Worm (Caenorhabditis elegans): Measurements from ENCODE around the gene Y43E12A.2.

Y43E12A.2 gene

DNA sequence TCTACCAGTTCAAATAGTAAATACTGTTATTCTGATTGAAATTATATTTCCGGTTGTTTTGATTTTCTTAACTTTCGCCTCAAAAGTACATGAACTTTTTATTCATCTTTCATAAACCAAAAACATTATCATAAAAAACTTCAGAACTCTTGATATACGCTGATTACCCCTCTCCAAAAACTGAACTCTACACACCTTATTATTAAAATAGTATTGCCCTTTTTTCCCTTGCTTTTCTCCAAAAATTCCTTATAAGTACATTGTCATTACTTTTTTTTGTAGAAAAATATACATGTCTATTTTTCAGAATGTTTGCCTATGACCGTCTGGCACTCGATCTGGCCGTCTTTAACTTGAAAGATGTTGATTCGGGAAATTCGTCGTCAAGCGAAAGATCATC lies at the start of gene Y43E12A.2:
Gene Y43E12A.2, plus strand, starts transcription at position 301 of the 400 bp plus-strand sequence.
- TF ChIP-seq nhr-11 (tag; optimal IDR thresholded peaks at IDR 0.05) (no peak), unc-55 (GFP tag; optimal IDR thresholded peaks at IDR 0.05) (no peak), hlh-6 (tag; optimal IDR thresholded peaks at IDR 0.05) (no peak), pha-4 (tag; optimal IDR thresholded peaks at IDR 0.05) (no peak), npax-4 (tag; optimal IDR thresholded peaks at IDR 0.05) (no peak), odd-2 (tag; optimal IDR thresholded peaks at IDR 0.05) (no peak), rnt-1 (tag; optimal IDR thresholded peaks at IDR 0.05) (no peak), unc-3 (GFP tag; conservative IDR thresholded peaks at IDR 0.05) (no peak), unc-3 (tag; optimal IDR thresholded peaks at IDR 0.05) (no peak), che-1 (tag; optimal IDR thresholded peaks at IDR 0.05) (no peak), ceh-31 (tag; optimal IDR thresholded peaks at IDR 0.05) (no peak), fkh-10 (GFP tag; optimal IDR thresholded peaks at IDR 0.05) (no peak)

ce11 chrIV:10933062-10933552 lies 48.8 kb upstream of the Y43E12A.2 start, which contains the start of the genes dnc-1 and lsm-7:
dnc-1 (minus strand) TSS chrIV:10933203.
lsm-7 (plus strand) TSS chrIV:10933502.
- TF ChIP-seq odd-2 (tag; optimal IDR thresholded peaks at IDR 0.05), result no peak
- no peak for TF ChIP-seq ceh-6 (GFP tag; optimal IDR thresholded peaks at IDR 0.05)
- peak; percentile 37 for TF ChIP-seq elt-2 (tag; optimal IDR thresholded peaks at IDR 0.05)
- TF ChIP-seq ttx-3 (tag; optimal IDR thresholded peaks at IDR 0.05), result no peak
- no peak for TF ChIP-seq C08G9.2 (tag; optimal IDR thresholded peaks at IDR 0.05)
- TF ChIP-seq hlh-6 (tag; optimal IDR thresholded peaks at IDR 0.05), result no peak
- TF ChIP-seq C38D4.7 (GFP tag; optimal IDR thresholded peaks at IDR 0.05), result no peak
- no peak for TF ChIP-seq unc-3 (GFP tag; conservative IDR thresholded peaks at IDR 0.05)
- no peak for TF ChIP-seq unc-3 (tag; optimal IDR thresholded peaks at IDR 0.05)
- no peak for TF ChIP-seq Y22D7AL.16 (tag; optimal IDR thresholded peaks at IDR 0.05)
- TF ChIP-seq pag-3 (tag; optimal IDR thresholded peaks at IDR 0.05; ENCODE audit: borderline replicate concordance), result no peak
- no peak for TF ChIP-seq nhr-232 (tag; optimal IDR thresholded peaks at IDR 0.05)
- no peak for TF ChIP-seq hlh-13 (GFP tag; optimal IDR thresholded peaks at IDR 0.05)
- TF ChIP-seq ref-2 (tag; optimal IDR thresholded peaks at IDR 0.05), result no peak
- no peak for TF ChIP-seq pros-1 (tag; optimal IDR thresholded peaks at IDR 0.05)
- TF ChIP-seq tbx-2 (tag; optimal IDR thresholded peaks at IDR 0.05), result peak; percentile 35
- peak; percentile 20 for TF ChIP-seq ceh-31 (tag; optimal IDR thresholded peaks at IDR 0.05)
- TF ChIP-seq unc-42 (tag; optimal IDR thresholded peaks at IDR 0.05), result peak; percentile 8
- no peak for TF ChIP-seq eyg-1 (tag; optimal IDR thresholded peaks at IDR 0.05)
- no peak for TF ChIP-seq hlh-15 (tag; optimal IDR thresholded peaks at IDR 0.05)
- TF ChIP-seq pax-1 (tag; optimal IDR thresholded peaks at IDR 0.05), result no peak
- no peak for TF ChIP-seq ceh-19 (GFP tag; optimal IDR thresholded peaks at IDR 0.05)
- peak; percentile 11 for TF ChIP-seq T23F11.4 (GFP tag; optimal IDR thresholded peaks at IDR 0.05)
- TF ChIP-seq zip-5 (tag; optimal IDR thresholded peaks at IDR 0.05), result no peak
- TF ChIP-seq che-1 (tag; optimal IDR thresholded peaks at IDR 0.05), result no peak
- TF ChIP-seq mec-3 (tag; optimal IDR thresholded peaks at IDR 0.05; ENCODE audit: borderline replicate concordance), result no peak
- no peak for TF ChIP-seq K02D7.2 (tag; optimal IDR thresholded peaks at IDR 0.05)
- TF ChIP-seq ceh-9 (tag; optimal IDR thresholded peaks at IDR 0.05), result no peak
- TF ChIP-seq pat-9 (tag; optimal IDR thresholded peaks at IDR 0.05), result no peak
- TF ChIP-seq ceh-48 (tag; optimal IDR thresholded peaks at IDR 0.05), result peak; percentile 36
- TF ChIP-seq K09A11.1 (tag; optimal IDR thresholded peaks at IDR 0.05; ENCODE audit: insufficient read depth), result peak; percentile 16
- no peak for TF ChIP-seq ets-4 (tag; optimal IDR thresholded peaks at IDR 0.05)
- peak; percentile 32 for TF ChIP-seq nfya-1 (tag; optimal IDR thresholded peaks at IDR 0.05)

Data from whole organism, late embryonic.